Worm (Caenorhabditis elegans): ENCODE data around the gene F10G7.9.

The F10G7.9 gene

DNA sequence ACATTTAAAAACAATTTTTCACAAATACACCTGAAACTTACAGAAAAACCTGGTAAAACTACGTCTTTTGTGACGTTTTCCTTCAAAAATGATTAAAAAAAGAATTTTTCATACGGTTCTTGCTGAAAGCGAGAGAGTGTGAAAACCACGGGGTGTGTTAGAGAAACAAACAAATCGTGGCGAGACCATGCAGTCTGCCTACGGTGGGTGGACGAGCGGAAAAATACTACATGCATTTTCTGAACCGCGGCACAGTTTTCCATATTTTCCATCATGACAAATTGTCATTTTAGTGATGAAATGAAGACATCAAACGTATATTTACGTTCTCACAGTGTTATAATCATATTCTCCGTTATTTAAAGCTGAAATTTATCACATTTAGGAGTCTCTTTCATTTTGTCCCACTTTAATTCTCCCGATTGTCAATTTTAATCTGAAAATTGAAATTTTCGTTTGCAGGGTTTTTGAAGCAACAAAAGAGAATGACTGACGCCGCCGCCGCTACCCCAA lies at the start of gene F10G7.9, which contains the start of gene tsn-1 (continued):
- no peak for TF ChIP-seq mxl-2 (GFP tag; conservative IDR thresholded peaks at IDR 0.05)
- TF ChIP-seq T20F7.1 (GFP tag; optimal IDR thresholded peaks at IDR 0.05): no peak
- TF ChIP-seq hlh-30 (tag; optimal IDR thresholded peaks at IDR 0.05; ENCODE audit: insufficient read depth): peak; percentile 73
- peak; percentile 57; the same call in 1 of the 2 replicates for TF ChIP-seq hmg-1.1 (GFP tag; IDR thresholded peaks at IDR 0.05)
- no peak for TF ChIP-seq snpc-4 (tag; optimal IDR thresholded peaks at IDR 0.05)
- no peak for TF ChIP-seq fos-1 (tag; optimal IDR thresholded peaks at IDR 0.05)
- no peak for TF ChIP-seq F26F4.8 (GFP tag; conservative IDR thresholded peaks at IDR 0.05)
- no peak for TF ChIP-seq egl-43 (GFP tag; IDR thresholded peaks at IDR 0.05)
- TF ChIP-seq lin-39 (tag; optimal IDR thresholded peaks at IDR 0.05): no peak
- peak; percentile 0 for TF ChIP-seq rbr-2 (tag; optimal IDR thresholded peaks at IDR 0.05)
- no peak for TF ChIP-seq nhr-111 (GFP tag; optimal IDR thresholded peaks at IDR 0.05)
- TF ChIP-seq madf-5 (GFP tag; IDR thresholded peaks at IDR 0.05): no peak
- peak; percentile 83 for TF ChIP-seq mes-2 (tag; optimal IDR thresholded peaks at IDR 0.05; ENCODE audit: poor library complexity, severe bottlenecking)
- no peak for TF ChIP-seq Y105C5A.15 (GFP tag; IDR thresholded peaks at IDR 0.05)
- no peak for TF ChIP-seq madf-9 (GFP tag; conservative IDR thresholded peaks at IDR 0.05)
- no peak for TF ChIP-seq cey-2 (tag; optimal IDR thresholded peaks at IDR 0.05; ENCODE audit: borderline replicate concordance, insufficient read depth)
- TF ChIP-seq dve-1 (tag; optimal IDR thresholded peaks at IDR 0.05; ENCODE audit: insufficient read depth): peak; percentile 59
- TF ChIP-seq skn-1 (tag; optimal IDR thresholded peaks at IDR 0.05): no peak
- TF ChIP-seq spr-1 (tag; optimal IDR thresholded peaks at IDR 0.05): no peak
- TF ChIP-seq pqm-1 (tag; optimal IDR thresholded peaks at IDR 0.05): peak; percentile 51
- TF ChIP-seq nhr-42 (GFP tag; IDR thresholded peaks at IDR 0.05): no peak
- TF ChIP-seq set-16 (GFP tag; IDR thresholded peaks at IDR 0.05): no peak
- no peak for TF ChIP-seq daf-19 (GFP tag; conservative IDR thresholded peaks at IDR 0.05)
- TF ChIP-seq dpl-1 (GFP tag; optimal IDR thresholded peaks at IDR 0.05): peak; percentile 70
- TF ChIP-seq F10B5.3 (tag; optimal IDR thresholded peaks at IDR 0.05): no peak
- TF ChIP-seq tra-1 (GFP tag; IDR thresholded peaks at IDR 0.05): no peak
- no peak for TF ChIP-seq zip-2 (tag; optimal IDR thresholded peaks at IDR 0.05)
- no peak for TF ChIP-seq ZK546.5 (tag; optimal IDR thresholded peaks at IDR 0.05)
- peak; percentile 11 for TF ChIP-seq unc-130 (GFP tag; optimal IDR thresholded peaks at IDR 0.05)
- TF ChIP-seq ZK337.2 (GFP tag; IDR thresholded peaks at IDR 0.05): no peak
- peak; percentile 11 for TF ChIP-seq duxl-1 (tag; optimal IDR thresholded peaks at IDR 0.05; ENCODE audit: poor library complexity)
- TF ChIP-seq Y48G9A.11 (GFP tag; IDR thresholded peaks at IDR 0.05): peak; percentile 18; the same call in 1 of the 2 replicates
- peak in 1 of 2 experiments; percentile 24 for TF ChIP-seq mdl-1 (tag; optimal IDR thresholded peaks at IDR 0.05)
- no peak for TF ChIP-seq ceh-20 (GFP tag; IDR thresholded peaks at IDR 0.05)
- no peak for TF ChIP-seq ceh-32 (tag; optimal IDR thresholded peaks at IDR 0.05; ENCODE audit: poor library complexity)
- TF ChIP-seq lim-7 (GFP tag; IDR thresholded peaks at IDR 0.05): no peak
- peak; percentile 87 for TF ChIP-seq aha-1 (tag)
- TF ChIP-seq attf-4 (tag; optimal IDR thresholded peaks at IDR 0.05): no peak
- TF ChIP-seq lin-38 (GFP tag; IDR thresholded peaks at IDR 0.05): peak; percentile 75
- no peak for TF ChIP-seq ctbp-1 (GFP tag; IDR thresholded peaks at IDR 0.05)
- peak; percentile 70 to 97 for TF ChIP-seq lsy-2 (tag; optimal IDR thresholded peaks at IDR 0.05)
- TF ChIP-seq ceh-62 (tag; optimal IDR thresholded peaks at IDR 0.05): no peak
- TF ChIP-seq snpc-1.2 (GFP tag; IDR thresholded peaks at IDR 0.05): no peak
- TF ChIP-seq zag-1 (tag; optimal IDR thresholded peaks at IDR 0.05): no peak
- no peak for TF ChIP-seq lin-15B (tag; optimal IDR thresholded peaks at IDR 0.05)
- TF ChIP-seq saeg-2 (GFP tag; IDR thresholded peaks at IDR 0.05): no peak
- TF ChIP-seq fkh-10 (GFP tag; optimal IDR thresholded peaks at IDR 0.05): peak; percentile 5
- peak; percentile 36 for TF ChIP-seq mxl-3 (GFP tag; optimal IDR thresholded peaks at IDR 0.05)
- TF ChIP-seq Y75B8A.6 (GFP tag; IDR thresholded peaks at IDR 0.05): no peak
- TF ChIP-seq mep-1 (tag; optimal IDR thresholded peaks at IDR 0.05): peak; percentile 63
- peak in 1 of 2 experiments; percentile 11 for TF ChIP-seq hif-1 (tag; optimal IDR thresholded peaks at IDR 0.05)

All from whole organism, L4 larva.